Fruit fly (Drosophila melanogaster) whole organism, prepupa: ENCODE results near the gene spir.
A peak's percentile ranks its signal among the peaks of the same experiment; 100 is the strongest.

Experiments
- CG4318 ChIP-seq: fragments of 200-800 bp; sonication (Bioruptor generic); optimal IDR thresholded peaks from 3 replicates; lab custom pipeline; 2017; ENCODE audit warnings: missing biosample characterization, mild to moderate bottlenecking, missing genetic modification characterization
- Hr39 ChIP-seq: fragments of 200-800 bp; sonication (Bioruptor generic); optimal IDR thresholded peaks from 2 replicates; lab custom pipeline; 2016; ENCODE audit warnings: missing biosample characterization, missing genetic modification characterization
- OdsH ChIP-seq: fragments of 200-800 bp; sonication (Bioruptor generic); optimal IDR thresholded peaks from 3 replicates; lab custom pipeline; 2016; ENCODE audit warnings: missing biosample characterization, missing genetic modification characterization
- achi ChIP-seq: fragments of 200-800 bp; sonication (Bioruptor generic); optimal IDR thresholded peaks from 3 replicates; lab custom pipeline; 2016; ENCODE audit warnings: missing biosample characterization, missing genetic modification characterization
- fkh ChIP-seq: fragments of 200-800 bp; sonication (Bioruptor generic); optimal IDR thresholded peaks from 3 replicates; lab custom pipeline; 2017; ENCODE audit warnings: missing biosample characterization, mild to moderate bottlenecking, missing genetic modification characterization, moderate library complexity

DNA sequence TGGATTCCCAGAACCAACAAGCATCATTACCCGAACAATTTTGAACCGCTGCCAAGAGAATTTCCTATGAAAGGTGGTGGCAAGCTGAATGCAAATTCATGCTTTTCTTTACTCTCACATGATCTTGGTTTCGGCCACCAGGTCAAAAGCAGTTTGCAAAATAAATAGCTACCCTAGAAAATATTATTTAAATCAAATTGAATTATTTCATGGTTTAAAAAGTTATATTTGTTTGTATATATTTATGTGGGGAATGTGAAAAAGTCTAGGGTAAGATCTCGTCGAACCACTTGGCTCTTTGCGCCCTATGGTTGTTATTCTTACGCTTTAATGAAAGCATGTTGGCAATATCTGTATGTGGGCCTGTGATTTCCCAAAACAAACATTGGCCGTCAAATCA, 40.7 kb downstream of the spir start:
- TF ChIP-seq OdsH (GFP tag; lab: Kevin White, UChicago), result no peak
- no peak for TF ChIP-seq fkh (GFP tag; lab: Kevin White, UChicago)
- TF ChIP-seq Hr39 (GFP tag; lab: Kevin White, UChicago), result no peak
- TF ChIP-seq achi (GFP tag; lab: Kevin White, UChicago), result peak; percentile 4
- TF ChIP-seq CG4318 (GFP tag; lab: Kevin White, UChicago), result no peak
